Worm (Caenorhabditis elegans) whole organism, L3 larva: ENCODE data around the gene srh-241.

ENCODE experiments used
- ZK546.5 ChIP-seq: sonication (generic microtip); optimal IDR thresholded peaks from 2 replicates; lab custom pipeline; 2017; ENCODE audit warnings: missing biosample characterization, missing genetic modification characterization
- aly-2 ChIP-seq: fragments of 150-350 bp; optimal IDR thresholded peaks from 2 replicates; lab custom pipeline; 2014; ENCODE audit warnings: missing biosample characterization, missing genetic modification characterization
- ama-1 ChIP-seq: fragments of 150-350 bp; optimal IDR thresholded peaks from 2 replicates; lab custom pipeline; 2018
- ceh-16 ChIP-seq: sonication (generic microtip); optimal IDR thresholded peaks from 2 replicates; lab custom pipeline; 2017; ENCODE audit warnings: missing biosample characterization, missing genetic modification characterization
- ceh-82 ChIP-seq: fragments of 150-350 bp; optimal IDR thresholded peaks from 2 replicates; lab custom pipeline; 2014; ENCODE audit warnings: missing biosample characterization, missing genetic modification characterization
- egl-27 ChIP-seq: sonication (generic microtip); optimal IDR thresholded peaks from 4 replicates; lab custom pipeline; 2017; ENCODE audit warnings: missing biosample characterization, missing genetic modification reagents, missing genetic modification characterization
- egl-5 ChIP-seq: fragments of 150-350 bp; optimal IDR thresholded peaks from 2 replicates; lab custom pipeline; 2017; ENCODE audit warnings: missing biosample characterization, missing genetic modification reagents, missing genetic modification characterization, inconsistent platforms
- elt-2 ChIP-seq: sonication (generic microtip); optimal IDR thresholded peaks from 2 replicates; lab custom pipeline; 2016; ENCODE audit warnings: missing genetic modification reagents, mild to moderate bottlenecking, missing genetic modification characterization, missing compliant biosample characterization
- elt-3 ChIP-seq, 3 experiments: fragments of 150-350 bp in 1 of 3; sonication (generic microtip) in 2 of 3; optimal IDR thresholded peaks; 2 replicates in 2 of 3; 4 replicates in 1 of 3; lab custom pipeline; 2014 to 2017; ENCODE audit warnings: missing biosample characterization in 3 of 3, missing genetic modification characterization in 3 of 3
- eor-1 ChIP-seq, 2 experiments: fragments of 150-350 bp; optimal IDR thresholded peaks; 2 replicates each; lab custom pipeline; 2014 to 2018; ENCODE audit warnings: missing biosample characterization in 2 of 2, missing genetic modification characterization in 2 of 2
- fkh-10 ChIP-seq: sonication (generic microtip); optimal IDR thresholded peaks from 2 replicates; lab custom pipeline; 2017; ENCODE audit warnings: missing biosample characterization, missing genetic modification reagents, missing genetic modification characterization
- fos-1 ChIP-seq: fragments of 150-350 bp; optimal IDR thresholded peaks from 2 replicates; lab custom pipeline; 2014; ENCODE audit warnings: missing biosample characterization, missing genetic modification characterization
- hmg-11 ChIP-seq: sonication (generic microtip); optimal IDR thresholded peaks from 2 replicates; lab custom pipeline; 2016; ENCODE audit warnings: missing genetic modification characterization, missing compliant biosample characterization
- jun-1 ChIP-seq: fragments of 150-350 bp; optimal IDR thresholded peaks from 2 replicates; lab custom pipeline; 2014; ENCODE audit warnings: missing biosample characterization, missing genetic modification reagents, missing genetic modification characterization
- lin-15B ChIP-seq: fragments of 150-350 bp; optimal IDR thresholded peaks from 2 replicates; lab custom pipeline; 2014; ENCODE audit warnings: missing biosample characterization, missing genetic modification characterization
- lin-39 ChIP-seq: fragments of 150-350 bp; optimal IDR thresholded peaks from 2 replicates; lab custom pipeline; 2018; ENCODE audit warnings: missing biosample characterization, missing genetic modification reagents, missing genetic modification characterization
- mdl-1 ChIP-seq: fragments of 150-350 bp; optimal IDR thresholded peaks from 2 replicates; lab custom pipeline; 2014; ENCODE audit warnings: missing biosample characterization, missing genetic modification characterization
- nfya-1 ChIP-seq: sonication (generic microtip); optimal IDR thresholded peaks from 2 replicates; lab custom pipeline; 2017; ENCODE audit warnings: missing genetic modification characterization, mild to moderate bottlenecking, missing compliant biosample characterization, antibody characterized with exemption, moderate library complexity; ENCODE audit not compliant: insufficient read depth
- nhr-11 ChIP-seq: fragments of 150-350 bp; optimal IDR thresholded peaks from 2 replicates; lab custom pipeline; 2014; ENCODE audit warnings: missing biosample characterization, missing genetic modification characterization
- nhr-23 ChIP-seq: fragments of 150-350 bp; optimal IDR thresholded peaks from 2 replicates; lab custom pipeline; 2014; ENCODE audit warnings: missing biosample characterization, missing genetic modification reagents, missing genetic modification characterization
- nhr-25 ChIP-seq: sonication (generic microtip); optimal IDR thresholded peaks from 2 replicates; lab custom pipeline; 2017; ENCODE audit warnings: missing biosample characterization, missing genetic modification characterization
- nhr-43 ChIP-seq: sonication (generic microtip); optimal IDR thresholded peaks from 2 replicates; lab custom pipeline; 2016; ENCODE audit warnings: mild to moderate bottlenecking, missing genetic modification characterization, missing compliant biosample characterization; ENCODE audit not compliant: poor library complexity, severe bottlenecking
- nhr-76 ChIP-seq: fragments of 150-350 bp; sonication (generic microtip); optimal IDR thresholded peaks from 5 replicates; lab custom pipeline; 2014; ENCODE audit warnings: missing biosample characterization, missing genetic modification characterization
- nhr-77 ChIP-seq: fragments of 150-350 bp; optimal IDR thresholded peaks from 2 replicates; lab custom pipeline; 2014; ENCODE audit warnings: missing biosample characterization, missing genetic modification characterization
- pqm-1 ChIP-seq: fragments of 150-350 bp; optimal IDR thresholded peaks from 2 replicates; lab custom pipeline; 2017; ENCODE audit warnings: missing biosample characterization, missing genetic modification characterization, inconsistent platforms
- sea-2 ChIP-seq: fragments of 150-350 bp; sonication (generic microtip); optimal IDR thresholded peaks from 4 replicates; lab custom pipeline; 2014; ENCODE audit warnings: missing biosample characterization, missing genetic modification reagents, missing genetic modification characterization
- snpc-4 ChIP-seq: fragments of 150-350 bp; optimal IDR thresholded peaks from 2 replicates; lab custom pipeline; 2014; ENCODE audit warnings: missing biosample characterization, missing genetic modification characterization
- tbx-2 ChIP-seq: sonication (generic microtip); optimal IDR thresholded peaks from 2 replicates; lab custom pipeline; 2016; ENCODE audit warnings: mild to moderate bottlenecking, missing genetic modification characterization, missing compliant biosample characterization
- unc-39 ChIP-seq: sonication (generic microtip); optimal IDR thresholded peaks from 4 replicates; lab custom pipeline; 2017; ENCODE audit warnings: missing biosample characterization, missing genetic modification characterization
- unc-62 ChIP-seq: fragments of 150-350 bp; sonication (generic microtip); optimal IDR thresholded peaks from 4 replicates; lab custom pipeline; 2014; ENCODE audit warnings: missing biosample characterization, missing genetic modification reagents, missing genetic modification characterization
- zag-1 ChIP-seq: fragments of 150-350 bp; optimal IDR thresholded peaks from 2 replicates; lab custom pipeline; 2014; ENCODE audit warnings: missing biosample characterization, missing genetic modification characterization
- ztf-11 ChIP-seq: fragments of 150-350 bp; optimal IDR thresholded peaks from 2 replicates; lab custom pipeline; 2014; ENCODE audit warnings: missing biosample characterization, missing genetic modification characterization
- ztf-4 ChIP-seq: fragments of 150-350 bp; optimal IDR thresholded peaks from 2 replicates; lab custom pipeline; 2014; ENCODE audit warnings: missing biosample characterization, missing genetic modification characterization

The srh-241 gene

DNA sequence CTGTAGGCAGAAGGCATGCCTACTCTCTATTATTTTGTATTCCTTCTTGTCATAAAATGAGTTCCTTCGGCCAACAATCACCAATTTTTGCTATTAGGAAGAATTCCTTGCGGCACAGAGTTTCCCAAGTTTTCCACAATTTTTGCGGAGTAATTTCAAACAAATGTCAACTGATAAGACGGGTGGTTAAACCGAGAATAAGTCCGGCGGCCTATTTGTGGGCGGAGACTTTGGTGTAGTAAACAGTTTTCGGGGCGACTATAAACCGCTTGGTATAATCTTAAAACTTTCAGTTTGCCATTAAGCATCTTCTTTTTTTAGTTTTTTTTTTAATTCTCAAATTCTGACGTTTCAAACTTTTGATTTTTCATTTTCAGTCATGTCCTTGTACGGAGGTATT lies 11.6 kb upstream of the srh-241 start, which contains the start of gene ifc-1:
TSS of gene ifc-1 (plus strand) at position 378 of the 400 bp plus-strand sequence.
- no peak for TF ChIP-seq nhr-11 (tag; lab: Kevin White, UChicago)
- TF ChIP-seq egl-27 (tag; lab: Kevin White, UChicago) = no peak
- peak; percentile 57 for TF ChIP-seq elt-2
- no peak for TF ChIP-seq fos-1
- no peak for TF ChIP-seq lin-39 (tag; lab: Kevin White, UChicago)
- no peak for TF ChIP-seq nhr-23 (tag; lab: Kevin White, UChicago)
- no peak for TF ChIP-seq lin-15B

DNA sequence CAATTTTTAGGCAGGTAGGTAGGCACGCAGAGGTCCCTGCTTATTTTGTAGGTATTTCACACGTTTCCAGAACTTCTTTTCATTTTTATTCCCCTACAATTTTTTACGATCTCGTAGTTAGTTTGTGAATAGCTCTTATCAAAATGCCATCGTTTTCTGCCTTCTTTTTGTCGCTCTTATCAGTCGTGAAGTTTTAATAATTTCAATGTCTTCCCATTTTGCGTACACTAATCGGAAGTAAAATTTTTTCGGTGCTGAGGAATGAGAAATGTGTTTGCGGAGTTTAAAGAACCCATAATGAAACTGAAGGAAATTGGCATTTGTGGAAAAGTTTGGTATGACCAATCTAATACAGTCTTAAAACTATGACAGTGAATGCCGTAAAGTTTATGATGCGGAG lies 11.0 kb upstream of the srh-241 start:
- TF ChIP-seq pqm-1 (tag; lab: Kevin White, UChicago) (peak; percentile 49), elt-2 (peak; percentile 84), aly-2 (tag; lab: Kevin White, UChicago) (no peak), egl-27 (tag; lab: Kevin White, UChicago) (no peak), nhr-43 (no peak), jun-1 (tag; lab: Kevin White, UChicago) (peak; percentile 59)

DNA sequence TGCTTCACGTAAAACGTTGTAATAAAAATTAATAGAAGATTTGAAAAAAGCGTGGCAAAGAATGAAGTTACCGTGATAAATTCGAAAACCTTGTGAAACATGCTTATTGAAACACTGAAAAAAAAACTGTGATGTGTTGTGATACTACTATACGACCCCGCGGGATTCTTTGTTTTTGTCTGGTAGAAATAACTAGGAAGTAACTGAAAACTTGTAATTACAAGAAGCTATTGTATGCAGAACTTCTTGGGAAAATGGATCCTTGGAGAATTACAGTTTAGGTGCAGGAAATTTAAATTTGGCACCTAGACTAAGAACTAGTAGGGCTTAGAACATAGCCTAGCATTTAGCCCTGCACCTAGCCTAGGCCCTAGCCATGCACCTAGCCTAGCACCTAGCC lies 10.4 kb upstream of the srh-241 start, which contains the start of gene str-39:
TSS of gene str-39 (minus strand) at position 101 of the 400 bp plus-strand sequence.
- no peak for TF ChIP-seq eor-1 (tag; optimal IDR thresholded peaks at IDR 0.05; lab: Kevin White, UChicago)
- TF ChIP-seq sea-2 (GFP tag; lab: Kevin White, UChicago) = no peak
- TF ChIP-seq elt-3 (tag; optimal IDR thresholded peaks at IDR 0.05; lab: Kevin White, UChicago) = no peak
- no peak for TF ChIP-seq lin-15B
- TF ChIP-seq jun-1 (tag; lab: Kevin White, UChicago) = no peak
- TF ChIP-seq nhr-25 = no peak
- no peak for TF ChIP-seq ZK546.5 (tag; lab: Kevin White, UChicago)
- TF ChIP-seq ceh-82 = no peak
- TF ChIP-seq tbx-2 (tag; lab: Kevin White, UChicago) = no peak
- TF ChIP-seq aly-2 (tag; lab: Kevin White, UChicago) = no peak
- no peak for TF ChIP-seq ztf-11 (tag; lab: Kevin White, UChicago)
- TF ChIP-seq nhr-11 (tag; lab: Kevin White, UChicago) = no peak

DNA sequence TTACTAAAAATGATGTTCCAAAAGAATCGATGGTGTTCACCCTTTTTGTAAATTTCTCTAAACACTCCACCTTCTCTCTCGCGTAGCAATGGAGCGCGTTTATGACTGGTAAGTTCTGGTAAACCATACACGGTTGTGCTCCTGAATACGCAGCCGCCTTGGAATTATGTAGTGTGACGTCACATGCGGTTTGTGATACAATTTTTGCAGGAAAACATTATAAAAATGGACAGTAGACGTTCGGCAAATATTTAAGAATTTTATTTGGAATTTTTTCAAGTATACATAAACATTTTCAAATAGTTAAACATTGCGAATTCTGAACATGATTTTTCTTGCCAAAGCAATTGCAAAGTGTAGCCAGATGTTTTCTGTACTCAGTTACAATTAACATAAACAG lies 8.1 kb upstream of the srh-241 start, which contains the start of gene F37B4.10:
TSS of gene F37B4.10 (minus strand) at position 101 of the 400 bp plus-strand sequence.
- no peak for TF ChIP-seq nhr-43
- no peak for TF ChIP-seq unc-39 (tag; lab: Kevin White, UChicago)
- TF ChIP-seq elt-2 = peak; percentile 8
- no peak for TF ChIP-seq tbx-2 (tag; lab: Kevin White, UChicago)

DNA sequence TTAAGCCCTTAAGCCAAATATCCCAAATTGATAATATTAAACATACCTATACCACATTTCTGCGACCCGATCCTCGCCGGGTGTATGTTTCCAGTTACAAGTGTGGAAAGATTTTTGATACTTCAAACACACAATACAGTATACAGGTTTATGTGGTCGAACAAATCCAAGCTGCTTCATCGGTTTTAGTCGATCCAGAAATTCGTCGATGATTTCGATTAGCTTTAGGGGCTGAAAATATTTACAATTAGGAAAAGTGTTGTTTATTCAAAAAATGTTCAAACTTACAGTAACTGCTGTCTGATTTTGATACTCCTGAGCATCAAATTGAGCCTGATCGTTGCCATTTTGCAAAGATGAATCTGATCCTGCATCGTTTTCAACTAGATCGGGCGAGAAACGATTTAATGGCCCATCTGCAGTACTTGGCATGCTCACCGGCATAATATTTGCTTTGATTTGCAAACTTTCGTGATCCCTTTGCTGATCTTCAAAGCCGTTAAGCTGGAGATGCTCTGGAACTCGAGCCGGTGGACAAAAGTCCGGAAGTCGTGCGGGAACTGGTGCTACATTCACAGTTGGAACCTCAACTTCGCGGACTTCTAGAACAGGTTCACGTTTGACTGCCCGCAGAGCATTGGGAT lies 6.9 kb upstream of the srh-241 start:
- no peak for TF ChIP-seq ztf-4
- no peak for TF ChIP-seq fkh-10
- no peak for TF ChIP-seq ceh-82

DNA sequence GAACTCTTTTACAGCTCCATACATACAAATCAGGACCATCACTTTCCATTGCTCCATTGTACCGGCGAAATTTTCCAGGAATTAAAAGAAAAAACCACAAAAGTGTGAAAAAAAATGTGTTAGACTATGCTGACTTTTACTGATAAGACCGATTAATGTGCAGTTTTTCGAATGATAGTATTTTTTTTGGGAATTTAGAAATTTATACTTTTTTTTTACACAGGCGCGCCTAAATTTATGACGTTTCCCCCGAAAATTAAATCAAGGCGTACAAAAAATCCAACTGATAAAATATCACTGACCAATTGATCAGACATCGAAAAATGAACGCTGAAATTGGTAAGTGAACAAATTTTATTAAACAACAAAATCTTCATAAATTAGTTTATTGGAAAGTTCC lies 6.0 kb upstream of the srh-241 start, which contains the start of gene folt-2:
TSS of gene folt-2 (minus strand) at position 179 of the 400 bp plus-strand sequence.
- TF ChIP-seq elt-2 (peak; percentile 75), egl-5 (tag; lab: Kevin White, UChicago) (no peak), pqm-1 (tag; lab: Kevin White, UChicago) (peak; percentile 49), ceh-16 (no peak)

DNA sequence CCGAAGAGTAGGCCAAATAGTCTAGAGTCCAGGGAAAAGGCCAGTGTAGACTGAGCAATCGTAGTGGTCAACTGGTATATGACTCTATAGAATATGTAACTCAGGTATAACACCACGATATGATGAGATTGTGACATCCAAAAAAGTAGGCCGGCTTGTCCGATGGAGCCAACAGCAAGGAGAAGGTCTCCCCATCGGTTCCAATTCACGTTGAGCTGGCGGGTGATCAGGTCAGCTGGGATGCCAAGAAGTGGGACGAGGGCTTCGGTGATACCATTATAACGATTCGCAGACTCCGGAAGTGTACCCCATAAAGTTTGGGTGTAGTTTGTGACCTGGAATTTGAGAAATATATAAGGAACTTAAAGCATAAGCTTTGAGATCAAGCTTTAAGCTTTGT lies 3.5 kb upstream of the srh-241 start:
- TF ChIP-seq unc-62 = no peak
- TF ChIP-seq snpc-4 (tag; lab: Kevin White, UChicago) = no peak
- no peak for TF ChIP-seq ama-1 (lab: Kevin White, UChicago)
- TF ChIP-seq egl-5 (tag; lab: Kevin White, UChicago) = no peak
- TF ChIP-seq egl-27 (tag; lab: Kevin White, UChicago) = no peak
- no peak for TF ChIP-seq nhr-11 (tag; lab: Kevin White, UChicago)
- no peak for TF ChIP-seq unc-39 (tag; lab: Kevin White, UChicago)
- no peak for TF ChIP-seq aly-2 (tag; lab: Kevin White, UChicago)
- no peak for TF ChIP-seq nfya-1 (tag; lab: Kevin White, UChicago)
- no peak for TF ChIP-seq jun-1 (tag; lab: Kevin White, UChicago)
- no peak for TF ChIP-seq nhr-77 (tag; lab: Kevin White, UChicago)
- TF ChIP-seq hmg-11 = no peak
- TF ChIP-seq elt-2 = no peak
- no peak for TF ChIP-seq mdl-1 (tag; lab: Kevin White, UChicago)
- no peak for TF ChIP-seq sea-2 (GFP tag; lab: Kevin White, UChicago)
- TF ChIP-seq zag-1 (tag; lab: Kevin White, UChicago) = no peak
- no peak for TF ChIP-seq nhr-43
- no peak for TF ChIP-seq ztf-4
- TF ChIP-seq eor-1 (tag; optimal IDR thresholded peaks at IDR 0.05; lab: Kevin White, UChicago) = no peak
- no peak for TF ChIP-seq nhr-76 (tag; lab: Kevin White, UChicago)
- TF ChIP-seq, all 47 proteins: peak for 0
